Worm (Caenorhabditis elegans): Measurements from ENCODE around the gene F10D2.16.

Gene F10D2.16

DNA sequence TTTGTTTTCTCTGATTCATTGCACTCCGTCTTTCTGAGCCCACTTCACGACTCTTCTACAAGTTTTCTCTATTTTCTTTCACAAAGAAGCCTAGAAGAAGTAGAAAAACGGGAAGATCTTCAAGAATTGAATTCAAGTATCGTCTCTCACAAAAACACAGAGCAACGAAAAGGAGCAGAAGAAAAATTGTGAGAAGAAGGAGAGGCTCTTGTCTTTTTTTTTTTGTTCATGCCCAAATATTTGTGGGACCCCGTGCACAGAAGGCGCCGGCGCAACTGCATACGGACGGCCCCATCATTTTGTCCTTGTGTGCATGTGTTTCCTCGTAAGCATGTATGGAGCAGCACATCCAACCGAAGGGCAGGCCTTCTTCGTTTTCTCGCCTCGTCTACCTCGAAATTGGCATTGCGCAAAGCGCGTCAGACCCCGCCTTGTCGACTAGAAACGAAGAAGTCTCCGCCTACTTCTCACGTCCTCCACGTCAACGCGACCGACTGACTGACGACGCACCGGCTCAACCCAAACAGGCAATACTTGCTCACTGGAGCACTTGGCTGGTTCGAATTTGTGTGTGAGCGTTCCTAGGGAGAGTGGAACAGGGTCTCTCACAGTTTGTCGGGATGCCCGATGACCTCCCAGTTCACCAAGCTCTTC is 27.4 kb upstream of the F10D2.16 start:
- no peak for TF ChIP-seq nhr-77 (tag; optimal IDR thresholded peaks at IDR 0.05)
- no peak for TF ChIP-seq ztf-11 (tag; optimal IDR thresholded peaks at IDR 0.05)
- no peak for TF ChIP-seq nhr-21 (tag; optimal IDR thresholded peaks at IDR 0.05)
- TF ChIP-seq egl-27 (tag; optimal IDR thresholded peaks at IDR 0.05): no peak
- no peak for TF ChIP-seq sma-3 (GFP tag; optimal IDR thresholded peaks at IDR 0.05)
- TF ChIP-seq fos-1 (tag; optimal IDR thresholded peaks at IDR 0.05): no peak
- no peak for TF ChIP-seq ztf-4 (tag; optimal IDR thresholded peaks at IDR 0.05)
- no peak for TF ChIP-seq ceh-16 (tag; optimal IDR thresholded peaks at IDR 0.05)
- no peak for TF ChIP-seq nhr-237 (tag; optimal IDR thresholded peaks at IDR 0.05)
- TF ChIP-seq unc-62 (GFP tag; optimal IDR thresholded peaks at IDR 0.05): no peak
- no peak for TF ChIP-seq lsy-2 (tag; optimal IDR thresholded peaks at IDR 0.05)
- TF ChIP-seq unc-39 (tag; optimal IDR thresholded peaks at IDR 0.05): no peak
- TF ChIP-seq aly-2 (tag; optimal IDR thresholded peaks at IDR 0.05): no peak
- TF ChIP-seq lin-39 (tag; optimal IDR thresholded peaks at IDR 0.05): no peak
- no peak for TF ChIP-seq elt-1 (tag; optimal IDR thresholded peaks at IDR 0.05)

DNA sequence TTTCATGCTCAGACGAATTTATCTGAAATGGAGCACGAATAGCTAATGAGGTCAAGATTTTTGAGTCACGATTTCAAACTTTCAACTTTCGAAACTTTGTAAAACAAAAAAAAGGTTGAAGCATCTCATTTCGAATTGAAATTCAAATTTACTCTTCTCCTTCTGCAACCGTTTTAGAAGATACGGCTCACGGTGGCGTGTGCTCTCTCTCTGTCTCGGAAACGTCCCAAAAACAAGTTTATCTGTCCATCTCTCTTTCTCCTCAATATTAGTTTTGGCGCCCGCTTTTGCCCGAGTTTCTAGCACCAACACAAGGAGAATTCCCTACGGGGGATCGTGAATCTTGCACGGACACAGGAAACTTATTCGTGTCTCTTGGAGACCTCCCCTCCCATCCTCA is 23.7 kb upstream of the F10D2.16 start:
- TF ChIP-seq sma-3 (GFP tag; optimal IDR thresholded peaks at IDR 0.05) (no peak), aly-2 (tag; optimal IDR thresholded peaks at IDR 0.05) (no peak), C34F6.9 (tag; optimal IDR thresholded peaks at IDR 0.05) (no peak), snpc-4 (tag; optimal IDR thresholded peaks at IDR 0.05) (no peak), sma-9 (GFP tag; optimal IDR thresholded peaks at IDR 0.05) (no peak), sma-9 (tag; optimal IDR thresholded peaks at IDR 0.05) (no peak), nhr-77 (tag; optimal IDR thresholded peaks at IDR 0.05) (no peak), R02D3.7 (tag; optimal IDR thresholded peaks at IDR 0.05) (no peak), gmeb-1 (tag; optimal IDR thresholded peaks at IDR 0.05) (no peak), sem-4 (tag; optimal IDR thresholded peaks at IDR 0.05) (no peak), lsy-2 (tag; optimal IDR thresholded peaks at IDR 0.05) (no peak), nhr-23 (tag; optimal IDR thresholded peaks at IDR 0.05) (no peak), ztf-1 (GFP tag; conservative IDR thresholded peaks at IDR 0.05) (no peak), elt-3 (tag; optimal IDR thresholded peaks at IDR 0.05) (no peak), unc-39 (tag; optimal IDR thresholded peaks at IDR 0.05) (no peak), Y55F3AM.14 (GFP tag; optimal IDR thresholded peaks at IDR 0.05) (no peak), F13H6.1 (tag; optimal IDR thresholded peaks at IDR 0.05) (no peak), fos-1 (tag; optimal IDR thresholded peaks at IDR 0.05) (no peak), mdl-1 (tag; optimal IDR thresholded peaks at IDR 0.05) (no peak)

DNA sequence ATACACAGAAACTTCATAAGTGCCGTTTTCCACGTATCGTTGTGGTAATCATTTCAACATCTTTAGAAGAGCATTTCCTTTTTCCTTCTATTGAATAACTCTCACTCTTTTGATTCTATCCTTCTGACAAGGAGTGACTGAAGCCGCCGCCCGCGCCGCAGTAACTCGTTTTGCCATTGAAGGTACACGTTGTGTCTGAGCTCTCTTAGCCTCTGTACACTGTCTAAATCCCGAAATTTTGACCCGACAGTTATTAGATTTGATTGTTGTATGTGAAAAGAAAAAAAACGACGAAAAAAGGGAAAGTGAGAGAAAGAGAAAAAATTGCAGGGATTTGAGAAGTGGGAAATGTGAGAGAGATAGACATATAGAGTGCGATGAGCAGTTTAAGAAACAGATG is 22.8 kb upstream of the F10D2.16 start:
- TF ChIP-seq unc-39 (tag; optimal IDR thresholded peaks at IDR 0.05): no peak
- TF ChIP-seq ZK546.5 (tag; optimal IDR thresholded peaks at IDR 0.05): no peak
- no peak for TF ChIP-seq nhr-237 (tag; optimal IDR thresholded peaks at IDR 0.05)
- TF ChIP-seq ztf-4 (tag; optimal IDR thresholded peaks at IDR 0.05): no peak
- TF ChIP-seq ztf-11 (tag; optimal IDR thresholded peaks at IDR 0.05): no peak
- TF ChIP-seq F13H6.1 (tag; optimal IDR thresholded peaks at IDR 0.05): peak; percentile 15
- TF ChIP-seq R02D3.7 (tag; optimal IDR thresholded peaks at IDR 0.05): no peak
- TF ChIP-seq unc-55 (GFP tag; optimal IDR thresholded peaks at IDR 0.05): peak; percentile 15
- TF ChIP-seq C34F6.9 (tag; optimal IDR thresholded peaks at IDR 0.05): peak; percentile 26
- TF ChIP-seq sma-9 (GFP tag; optimal IDR thresholded peaks at IDR 0.05): peak; percentile 23
- TF ChIP-seq sma-9 (tag; optimal IDR thresholded peaks at IDR 0.05): no peak
- no peak for TF ChIP-seq lsy-2 (tag; optimal IDR thresholded peaks at IDR 0.05)

DNA sequence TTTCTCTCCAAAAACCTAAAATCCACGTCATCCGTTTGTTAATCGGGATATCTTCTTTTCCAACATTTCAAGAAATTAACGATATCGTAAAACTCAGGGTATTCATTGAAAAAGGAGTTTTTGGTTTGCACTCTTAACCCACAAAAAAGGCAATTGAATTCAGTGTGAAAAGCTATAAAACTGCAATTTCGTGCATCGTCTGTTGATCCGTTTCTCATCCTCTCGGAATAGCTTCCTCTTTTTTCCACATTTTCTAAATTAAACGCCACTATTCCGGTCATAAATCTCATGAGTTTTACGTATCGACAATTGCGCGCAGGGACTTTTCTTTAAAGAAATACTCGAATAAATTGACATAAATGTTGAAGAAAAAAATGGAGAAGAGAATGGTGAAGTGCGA is 21.8 kb upstream of the F10D2.16 start:
- TF ChIP-seq elt-3 (tag; optimal IDR thresholded peaks at IDR 0.05) (no peak), R02D3.7 (tag; optimal IDR thresholded peaks at IDR 0.05) (no peak), ceh-82 (tag; optimal IDR thresholded peaks at IDR 0.05) (no peak), skn-1 (tag; optimal IDR thresholded peaks at IDR 0.05) (no peak), fos-1 (tag; optimal IDR thresholded peaks at IDR 0.05) (no peak), nhr-21 (tag; optimal IDR thresholded peaks at IDR 0.05) (no peak), nhr-237 (tag; optimal IDR thresholded peaks at IDR 0.05) (no peak), sma-3 (GFP tag; optimal IDR thresholded peaks at IDR 0.05) (no peak), nhr-10 (tag; optimal IDR thresholded peaks at IDR 0.05) (no peak), ceh-16 (tag; optimal IDR thresholded peaks at IDR 0.05) (no peak), unc-55 (GFP tag; optimal IDR thresholded peaks at IDR 0.05) (no peak)

DNA sequence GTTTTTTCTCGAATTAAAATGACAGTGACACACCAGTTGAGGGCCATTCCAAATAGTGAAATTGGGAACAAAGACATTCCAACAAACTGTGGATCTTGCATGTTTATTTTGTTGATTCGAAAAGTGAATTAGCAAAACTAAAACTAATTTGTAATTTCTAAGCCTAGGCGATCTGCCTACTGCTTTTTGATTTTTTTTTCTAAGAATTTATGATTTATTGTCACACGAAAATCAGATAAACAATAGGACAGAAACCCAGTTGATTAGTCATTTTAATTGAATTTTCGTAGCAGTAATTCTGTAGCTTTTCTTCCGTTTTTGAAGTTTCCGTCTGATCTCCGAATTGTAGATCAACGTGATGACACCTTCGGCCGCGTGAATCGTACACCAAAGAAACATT is 15.3 kb upstream of the F10D2.16 start, which contains the start of gene srx-33:
TSS of gene srx-33 (minus strand) at position 101 of the 400 bp plus-strand sequence.
- TF ChIP-seq nhr-77 (tag; optimal IDR thresholded peaks at IDR 0.05) (no peak), mab-5 (tag; optimal IDR thresholded peaks at IDR 0.05) (no peak), ztf-11 (tag; optimal IDR thresholded peaks at IDR 0.05) (no peak), sem-4 (tag; optimal IDR thresholded peaks at IDR 0.05) (no peak), sma-9 (GFP tag; optimal IDR thresholded peaks at IDR 0.05) (no peak), sma-9 (tag; optimal IDR thresholded peaks at IDR 0.05) (no peak), lin-39 (tag; optimal IDR thresholded peaks at IDR 0.05) (no peak), alr-1 (tag; optimal IDR thresholded peaks at IDR 0.05) (no peak), ztf-4 (tag; optimal IDR thresholded peaks at IDR 0.05) (no peak), lin-11 (tag; optimal IDR thresholded peaks at IDR 0.05) (no peak)
